Fruit fly (Drosophila melanogaster) whole organism, embryonic: ENCODE data around the gene DCTN6-p27.

Experiments
- Aef1 ChIP-seq: fragments of 200-800 bp; sonication (Bioruptor generic); IDR thresholded peaks from 3 replicates; pipeline ENCODE4 v1.3.6; 2022; ENCODE audit warnings: missing biosample characterization, missing genetic modification characterization
- Atf-2 ChIP-seq: fragments of 200-800 bp; sonication (Bioruptor generic); optimal IDR thresholded peaks from 2 replicates; lab custom pipeline; 2016; ENCODE audit warnings: missing biosample characterization, missing genetic modification characterization
- B-H1 ChIP-seq: fragments of 200-800 bp; sonication (Bioruptor generic); IDR thresholded peaks from 3 replicates; pipeline ENCODE4 v1.3.6; 2022; ENCODE audit warnings: missing biosample characterization, missing genetic modification characterization
- Bgb ChIP-seq: fragments of 200-800 bp; sonication (Bioruptor generic); IDR thresholded peaks from 2 replicates; pipeline ENCODE4 v1.3.6; 2022; ENCODE audit warnings: missing biosample characterization, missing genetic modification characterization; ENCODE audit not compliant: partially characterized antibody
- CG12219 ChIP-seq: fragments of 200-800 bp; sonication (Bioruptor generic); optimal IDR thresholded peaks from 3 replicates; lab custom pipeline; 2018; ENCODE audit warnings: missing biosample characterization, mild to moderate bottlenecking, missing genetic modification characterization
- CG12744 ChIP-seq: fragments of 200-800 bp; sonication (Bioruptor generic); optimal IDR thresholded peaks from 2 replicates; lab custom pipeline; 2016; ENCODE audit warnings: missing biosample characterization, missing genetic modification characterization
- CG13296 ChIP-seq: fragments of 200-800 bp; sonication (Bioruptor generic); optimal IDR thresholded peaks from 3 replicates; lab custom pipeline; 2018; ENCODE audit warnings: missing biosample characterization, mild to moderate bottlenecking, missing genetic modification characterization
- CG14710 ChIP-seq: fragments of 200-800 bp; sonication (Bioruptor generic); optimal IDR thresholded peaks from 3 replicates; lab custom pipeline; 2019; ENCODE audit warnings: missing biosample characterization, mild to moderate bottlenecking, missing genetic modification characterization, moderate library complexity
- CG17829 ChIP-seq: fragments of 200-800 bp; optimal IDR thresholded peaks from 2 replicates; lab custom pipeline; 2019; ENCODE audit warnings: missing biosample characterization, mild to moderate bottlenecking, missing genetic modification characterization, moderate library complexity
- CG1832 ChIP-seq: fragments of 200-800 bp; sonication (Bioruptor generic); optimal IDR thresholded peaks from 2 replicates; lab custom pipeline; 2017; ENCODE audit warnings: missing biosample characterization, mild to moderate bottlenecking, missing genetic modification characterization, inconsistent platforms
- CG18764 ChIP-seq: fragments of 200-800 bp; sonication (Bioruptor generic); optimal IDR thresholded peaks from 3 replicates; lab custom pipeline; 2016; ENCODE audit warnings: missing biosample characterization, missing genetic modification characterization
- CG30020 ChIP-seq: fragments of 200-800 bp; optimal IDR thresholded peaks from 2 replicates; lab custom pipeline; 2019; ENCODE audit warnings: missing biosample characterization, mild to moderate bottlenecking, missing genetic modification characterization, moderate library complexity
- CG3065 ChIP-seq: fragments of 200-800 bp; sonication (Bioruptor generic); optimal IDR thresholded peaks from 2 replicates; lab custom pipeline; 2016; ENCODE audit warnings: missing biosample characterization, missing genetic modification characterization
- CG33213 ChIP-seq: fragments of 200-800 bp; sonication (Bioruptor generic); optimal IDR thresholded peaks from 3 replicates; lab custom pipeline; 2016; ENCODE audit warnings: missing biosample characterization, missing genetic modification characterization
- CG3407 ChIP-seq: fragments of 200-800 bp; sonication (Bioruptor generic); optimal IDR thresholded peaks from 2 replicates; lab custom pipeline; 2018; ENCODE audit warnings: missing biosample characterization, mild to moderate bottlenecking, missing genetic modification characterization
- CG7556 ChIP-seq: fragments of 200-800 bp; sonication (Bioruptor generic); optimal IDR thresholded peaks from 2 replicates; lab custom pipeline; 2017; ENCODE audit warnings: missing biosample characterization, mild to moderate bottlenecking, missing genetic modification characterization
- CG7786 ChIP-seq: fragments of 200-800 bp; sonication (Bioruptor generic); optimal IDR thresholded peaks from 2 replicates; lab custom pipeline; 2016; ENCODE audit warnings: missing biosample characterization, missing genetic modification characterization
- CG8359 ChIP-seq: fragments of 200-800 bp; sonication (Bioruptor generic); optimal IDR thresholded peaks from 2 replicates; lab custom pipeline; 2017; ENCODE audit warnings: missing biosample characterization, mild to moderate bottlenecking, missing genetic modification characterization, borderline replicate concordance
- CG8478 ChIP-seq: fragments of >200 bp; optimal IDR thresholded peaks from 2 replicates; lab custom pipeline; 2018
- CoRest ChIP-seq: fragments of 200-800 bp; sonication (Bioruptor generic); optimal IDR thresholded peaks from 3 replicates; lab custom pipeline; 2018; ENCODE audit warnings: missing biosample characterization, mild to moderate bottlenecking, missing genetic modification characterization, moderate library complexity
- D ChIP-seq, 2 experiments: fragments of 200-800 bp in 1 of 2; fragments of >200 bp in 1 of 2; sonication (Bioruptor generic) in 1 of 2; optimal IDR thresholded peaks; 2 replicates in 1 of 2; 3 replicates in 1 of 2; lab custom pipeline; 2017; ENCODE audit warnings: mild to moderate bottlenecking in 1 of 2, missing biosample characterization in 1 of 2, missing genetic modification characterization in 1 of 2, missing genetic modification reagents in 1 of 2
- Dll ChIP-seq: fragments of 200-800 bp; sonication (Bioruptor generic); IDR thresholded peaks from 4 replicates; pipeline ENCODE4 v1.3.6; 2022; ENCODE audit warnings: missing biosample characterization, missing genetic modification characterization; ENCODE audit not compliant: partially characterized antibody
- Gsc ChIP-seq: fragments of 200-800 bp; sonication (Bioruptor generic); IDR thresholded peaks from 2 replicates; pipeline ENCODE4 v1.3.6; 2022; ENCODE audit warnings: missing biosample characterization, missing genetic modification characterization
- HmgD ChIP-seq: fragments of 200-800 bp; sonication (Bioruptor generic); optimal IDR thresholded peaks from 3 replicates; lab custom pipeline; 2016; ENCODE audit warnings: missing biosample characterization, missing genetic modification characterization
- Hr39 ChIP-seq: fragments of >200 bp; optimal IDR thresholded peaks from 2 replicates; lab custom pipeline; 2017
- Meics ChIP-seq: fragments of 200-800 bp; sonication (Bioruptor generic); optimal IDR thresholded peaks from 2 replicates; lab custom pipeline; 2017; ENCODE audit warnings: missing biosample characterization, mild to moderate bottlenecking, missing genetic modification characterization
- Ptx1 ChIP-seq: fragments of 200-800 bp; sonication (Bioruptor generic); IDR thresholded peaks from 2 replicates; pipeline ENCODE4 v1.3.6; 2022; ENCODE audit warnings: missing biosample characterization, missing genetic modification characterization
- Spps ChIP-seq: fragments of 200-800 bp; sonication (Bioruptor generic); optimal IDR thresholded peaks from 2 replicates; lab custom pipeline; 2018; ENCODE audit warnings: missing biosample characterization, mild to moderate bottlenecking, missing genetic modification characterization
- Vsx1 ChIP-seq: fragments of 200-800 bp; sonication (Bioruptor generic); optimal IDR thresholded peaks from 2 replicates; lab custom pipeline; 2017; ENCODE audit warnings: missing biosample characterization, mild to moderate bottlenecking, missing genetic modification characterization, missing genetic modification reagents
- YL-1 ChIP-seq: fragments of 200-800 bp; sonication (Bioruptor generic); optimal IDR thresholded peaks from 3 replicates; lab custom pipeline; 2017; ENCODE audit warnings: missing biosample characterization, mild to moderate bottlenecking, missing genetic modification characterization
- bab2 ChIP-seq: fragments of 200-800 bp; sonication (Bioruptor generic); optimal IDR thresholded peaks from 2 replicates; lab custom pipeline; 2016; ENCODE audit warnings: missing biosample characterization, missing genetic modification characterization
- btn ChIP-seq: fragments of 200-800 bp; sonication (Bioruptor generic); optimal IDR thresholded peaks from 2 replicates; lab custom pipeline; 2016; ENCODE audit warnings: missing biosample characterization, missing genetic modification characterization
- cad ChIP-seq: fragments of >200 bp; optimal IDR thresholded peaks from 2 replicates; lab custom pipeline; 2017; ENCODE audit warnings: missing biosample characterization, missing genetic modification characterization
- grau ChIP-seq: fragments of 200-800 bp; optimal IDR thresholded peaks from 3 replicates; lab custom pipeline; 2019; ENCODE audit warnings: missing biosample characterization, mild to moderate bottlenecking, missing genetic modification characterization, moderate library complexity
- h ChIP-seq: fragments of >200 bp; optimal IDR thresholded peaks from 2 replicates; lab custom pipeline; 2017
- kni ChIP-seq: fragments of 200-800 bp; sonication (Bioruptor generic); optimal IDR thresholded peaks from 3 replicates; lab custom pipeline; 2017; ENCODE audit warnings: mild to moderate bottlenecking, missing biosample characterization, missing genetic modification reagents, missing genetic modification characterization
- lilli ChIP-seq: fragments of 200-800 bp; sonication (Bioruptor generic); optimal IDR thresholded peaks from 3 replicates; lab custom pipeline; 2016; ENCODE audit warnings: missing biosample characterization, missing genetic modification characterization
- mirr ChIP-seq: fragments of 200-800 bp; sonication (Bioruptor generic); optimal IDR thresholded peaks from 3 replicates; lab custom pipeline; 2018; ENCODE audit warnings: missing biosample characterization, mild to moderate bottlenecking, missing genetic modification characterization
- nmo ChIP-seq: fragments of 200-800 bp; sonication (Bioruptor generic); optimal IDR thresholded peaks from 2 replicates; lab custom pipeline; 2018; ENCODE audit warnings: missing biosample characterization, mild to moderate bottlenecking, missing genetic modification characterization, moderate library complexity
- nom ChIP-seq: fragments of 200-800 bp; sonication (Bioruptor generic); optimal IDR thresholded peaks from 2 replicates; lab custom pipeline; 2017; ENCODE audit warnings: missing biosample characterization, missing genetic modification characterization, mild to moderate bottlenecking, moderate library complexity, missing genetic modification reagents
- pfk ChIP-seq: fragments of 200-800 bp; sonication (Bioruptor generic); optimal IDR thresholded peaks from 2 replicates; lab custom pipeline; 2018; ENCODE audit warnings: missing biosample characterization, mild to moderate bottlenecking, missing genetic modification characterization, moderate library complexity
- rib ChIP-seq: fragments of 200-800 bp; sonication (Bioruptor generic); IDR thresholded peaks from 2 replicates; pipeline ENCODE4 v1.3.6; 2022; ENCODE audit warnings: missing biosample characterization, missing genetic modification characterization
- scrt ChIP-seq: fragments of 200-800 bp; sonication (Bioruptor generic); optimal IDR thresholded peaks from 2 replicates; lab custom pipeline; 2018; ENCODE audit warnings: missing biosample characterization, mild to moderate bottlenecking, missing genetic modification characterization, moderate library complexity
- sd ChIP-seq: fragments of 200-800 bp; sonication (Bioruptor generic); optimal IDR thresholded peaks from 3 replicates; lab custom pipeline; 2018; ENCODE audit warnings: missing biosample characterization, mild to moderate bottlenecking, missing genetic modification characterization, moderate library complexity
- sisA ChIP-seq: fragments of 200-800 bp; sonication (Bioruptor generic); IDR thresholded peaks from 2 replicates; pipeline ENCODE4 v1.3.6; 2022; ENCODE audit warnings: missing biosample characterization, missing genetic modification characterization
- sr ChIP-seq: fragments of 200-800 bp; sonication (Bioruptor generic); IDR thresholded peaks from 3 replicates; pipeline ENCODE4 v1.3.6; 2022; ENCODE audit warnings: missing biosample characterization, missing genetic modification characterization
- ssp ChIP-seq: fragments of 200-800 bp; sonication (Bioruptor generic); IDR thresholded peaks from 2 replicates; pipeline ENCODE4 v1.3.6; 2022; ENCODE audit warnings: missing biosample characterization, missing genetic modification characterization
- tgo ChIP-seq: fragments of 200-800 bp; sonication (Bioruptor generic); IDR thresholded peaks from 3 replicates; pipeline ENCODE4 v1.3.6; 2022; ENCODE audit warnings: missing biosample characterization, missing genetic modification characterization
- tna ChIP-seq: fragments of 200-800 bp; sonication (Bioruptor generic); IDR thresholded peaks from 2 replicates; pipeline ENCODE4 v1.3.6; 2022; ENCODE audit warnings: missing biosample characterization, missing genetic modification characterization; ENCODE audit not compliant: partially characterized antibody
- twi ChIP-seq: fragments of 200-800 bp; optimal IDR thresholded peaks from 2 replicates; lab custom pipeline; 2019; ENCODE audit warnings: missing biosample characterization, mild to moderate bottlenecking, missing genetic modification characterization, moderate library complexity

The DCTN6-p27 gene

DNA sequence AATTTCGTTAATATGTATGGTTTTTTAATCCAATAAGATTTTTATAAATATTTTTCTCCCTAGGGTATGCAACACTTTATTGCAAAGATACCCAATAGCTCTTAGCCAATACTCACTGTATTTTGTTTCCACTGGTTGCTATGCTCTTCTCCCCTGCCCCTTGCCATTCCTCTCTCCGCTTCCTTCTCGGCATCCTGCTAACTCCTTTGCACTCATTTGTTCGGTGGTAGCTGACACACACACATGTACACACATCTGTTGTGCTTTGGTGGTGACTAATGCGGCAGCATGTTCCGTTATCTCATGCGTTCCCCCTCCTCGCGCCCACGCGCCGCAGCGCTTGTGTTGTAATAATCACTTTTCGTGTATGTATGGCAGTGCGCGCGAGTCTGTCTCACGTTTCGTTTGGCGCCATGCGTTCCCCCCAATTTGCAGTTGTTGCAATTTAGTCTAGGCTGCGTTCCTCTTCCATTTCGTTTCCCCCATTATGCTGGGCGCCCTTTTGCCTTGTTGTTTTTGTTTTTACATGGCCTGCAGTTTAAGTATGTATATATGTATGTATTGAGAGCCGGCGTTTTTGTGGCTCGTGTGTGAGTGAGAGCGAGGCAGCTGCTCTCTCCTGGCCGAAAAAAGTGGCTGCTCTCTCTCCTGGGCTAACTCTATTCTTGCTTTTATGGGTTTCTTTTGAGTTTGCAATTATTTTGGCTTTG, 2.8 kb downstream of the DCTN6-p27 start, which contains the start of gene Polr1D (continued):
- TF ChIP-seq nmo (peak; percentile 24), Hr39 (lab: Kevin White, UChicago) (no peak), tgo (no peak), sisA (0 out of 2 replicates have a peak, but pooled peaks have one; percentile 16), Spps (no peak), Gsc (GFP tag; lab: Robert Waterston, UW) (no peak), Aef1 (no peak), CG17829 (tag; lab: Kevin White, UChicago) (no peak), CG12219 (GFP tag; lab: Kevin White, UChicago) (no peak), btn (GFP tag; lab: Kevin White, UChicago) (no peak), CG12744 (GFP tag; lab: Kevin White, UChicago) (no peak), CoRest (tag; lab: Kevin White, UChicago) (peak; percentile 48), B-H1 (GFP tag; lab: Robert Waterston, UW) (no peak), CG7786 (GFP tag; lab: Kevin White, UChicago) (no peak), CG13296 (GFP tag; lab: Kevin White, UChicago) (no peak), CG18764 (GFP tag; lab: Kevin White, UChicago) (no peak), twi (peak; percentile 86), Meics (GFP tag; lab: Kevin White, UChicago) (no peak), Atf-2 (GFP tag; lab: Kevin White, UChicago) (no peak), D (optimal IDR thresholded peaks at IDR 0.05; lab: Kevin White, UChicago) (peak; percentile 91), D (GFP tag; optimal IDR thresholded peaks at IDR 0.05; lab: Kevin White, UChicago) (no peak), CG7556 (GFP tag; lab: Kevin White, UChicago) (peak; percentile 28), Dll (GFP tag; lab: Robert Waterston, UW) (peak; percentile 45; the same call in 1 of the 4 replicates), Ptx1 (GFP tag; lab: Robert Waterston, UW) (0 out of 2 replicates have a peak, but pooled peaks have one; percentile 35), mirr (GFP tag; lab: Kevin White, UChicago) (peak; percentile 76), CG1832 (GFP tag; lab: Kevin White, UChicago) (peak; percentile 41), sd (peak; percentile 52), ssp (GFP tag; lab: Robert Waterston, UW) (no peak), lilli (GFP tag; lab: Kevin White, UChicago) (no peak), HmgD (peak; percentile 26), nom (peak; percentile 12), grau (tag; lab: Kevin White, UChicago) (peak; percentile 99), CG33213 (GFP tag; lab: Kevin White, UChicago) (no peak), CG14710 (tag; lab: Kevin White, UChicago) (no peak), sr (peak; percentile 95), rib (GFP tag; lab: Robert Waterston, UW) (peak; percentile 88), scrt (peak; percentile 85), Vsx1 (GFP tag; lab: Kevin White, UChicago) (no peak), cad (peak; percentile 79), CG3407 (GFP tag; lab: Kevin White, UChicago) (no peak), pfk (GFP tag; lab: Kevin White, UChicago) (peak; percentile 100), YL-1 (GFP tag; lab: Kevin White, UChicago) (no peak), h (no peak), CG8478 (lab: Kevin White, UChicago) (peak; percentile 82), CG3065 (GFP tag; lab: Kevin White, UChicago) (no peak), CG30020 (tag; lab: Kevin White, UChicago) (peak; percentile 19), CG8359 (GFP tag; lab: Kevin White, UChicago) (no peak), kni (GFP tag; lab: Kevin White, UChicago) (peak; percentile 92), bab2 (no peak), Bgb (GFP tag; lab: Robert Waterston, UW) (no peak), tna (GFP tag; lab: Robert Waterston, UW) (0 out of 2 replicates have a peak, but pooled peaks have one; percentile 16)
